Worm (Caenorhabditis elegans) whole organism, early embryonic: ENCODE measurements around the gene T06E6.15.
"Not testable (repeated sequence)": the region's sequence is repeated elsewhere in the genome, so short reads cannot be mapped to it uniquely, and the experiment has no call there.

ENCODE experiments used
- B0310.2 ChIP-seq: sonication (generic microtip); optimal IDR thresholded peaks from 2 replicates; lab custom pipeline; 2016; ENCODE audit warnings: mild to moderate bottlenecking, missing genetic modification characterization, missing compliant biosample characterization
- F13C5.2 ChIP-seq: sonication (generic microtip); optimal IDR thresholded peaks from 2 replicates; lab custom pipeline; 2017; ENCODE audit warnings: mild to moderate bottlenecking, missing genetic modification characterization, inconsistent platforms, missing compliant biosample characterization
- aly-1 ChIP-seq: sonication (generic microtip); optimal IDR thresholded peaks from 2 replicates; lab custom pipeline; 2016; ENCODE audit warnings: missing genetic modification characterization, missing compliant biosample characterization
- ama-1 ChIP-seq: fragments of 150-350 bp; optimal IDR thresholded peaks from 2 replicates; lab custom pipeline; 2014
- ceh-13 ChIP-seq: fragments of 200-800 bp; sonication (Bioruptor generic); optimal IDR thresholded peaks from 2 replicates; lab custom pipeline; 2018; ENCODE audit warnings: mild to moderate bottlenecking, missing genetic modification characterization, missing compliant biosample characterization
- ceh-36 ChIP-seq: sonication (generic microtip); optimal IDR thresholded peaks from 2 replicates; lab custom pipeline; 2016; ENCODE audit warnings: missing genetic modification characterization, inconsistent platforms, missing compliant biosample characterization
- ets-7 ChIP-seq: sonication (generic microtip); optimal IDR thresholded peaks from 2 replicates; lab custom pipeline; 2016; ENCODE audit warnings: missing genotype, missing genetic modification characterization, missing compliant biosample characterization
- flt-1 ChIP-seq: fragments of 200-800 bp; sonication (Bioruptor generic); IDR thresholded peaks from 2 replicates; pipeline ENCODE4 v1.3.6; 2022; ENCODE audit warnings: missing genetic modification characterization, missing compliant biosample characterization
- hmbx-1 ChIP-seq: sonication (generic microtip); optimal IDR thresholded peaks from 2 replicates; lab custom pipeline; 2016; ENCODE audit warnings: mild to moderate bottlenecking, missing genetic modification characterization, missing compliant biosample characterization
- hmg-4 ChIP-seq: fragments of 200-800 bp; sonication (Bioruptor generic); optimal IDR thresholded peaks from 2 replicates; lab custom pipeline; 2018; ENCODE audit warnings: mild to moderate bottlenecking, missing genetic modification characterization, missing compliant biosample characterization
- hnd-1 ChIP-seq: sonication (generic microtip); optimal IDR thresholded peaks from 2 replicates; lab custom pipeline; 2016; ENCODE audit warnings: missing genetic modification characterization, missing compliant biosample characterization
- pes-1 ChIP-seq: fragments of 200-800 bp; sonication (Bioruptor generic); IDR thresholded peaks from 2 replicates; pipeline ENCODE4 v1.3.6; 2022; ENCODE audit warnings: missing genetic modification reagents, missing genetic modification characterization, missing compliant biosample characterization
- scrt-1 ChIP-seq: fragments of 200-800 bp; sonication (Bioruptor generic); IDR thresholded peaks from 2 replicates; pipeline ENCODE4 v1.3.6; 2022; ENCODE audit warnings: missing genetic modification characterization, missing compliant biosample characterization
- sea-1 ChIP-seq: fragments of 200-800 bp; sonication (Bioruptor generic); conservative IDR thresholded peaks from 2 replicates; pipeline ENCODE4 v1.3.6; 2022; ENCODE audit warnings: missing genetic modification characterization, missing compliant biosample characterization
- tbx-11 ChIP-seq: fragments of 200-800 bp; sonication (Bioruptor generic); IDR thresholded peaks from 2 replicates; pipeline ENCODE4 v1.3.6; 2022; ENCODE audit warnings: missing genetic modification characterization, missing compliant biosample characterization
- tbx-37 ChIP-seq: fragments of 200-800 bp; sonication (Bioruptor generic); conservative IDR thresholded peaks from 2 replicates; pipeline ENCODE4 v1.3.6; 2022; ENCODE audit warnings: missing genetic modification reagents, missing genetic modification characterization, missing compliant biosample characterization
- tra-4 ChIP-seq: sonication (generic microtip); optimal IDR thresholded peaks from 2 replicates; lab custom pipeline; 2017; ENCODE audit warnings: missing genetic modification characterization, missing compliant biosample characterization

The T06E6.15 gene

DNA sequence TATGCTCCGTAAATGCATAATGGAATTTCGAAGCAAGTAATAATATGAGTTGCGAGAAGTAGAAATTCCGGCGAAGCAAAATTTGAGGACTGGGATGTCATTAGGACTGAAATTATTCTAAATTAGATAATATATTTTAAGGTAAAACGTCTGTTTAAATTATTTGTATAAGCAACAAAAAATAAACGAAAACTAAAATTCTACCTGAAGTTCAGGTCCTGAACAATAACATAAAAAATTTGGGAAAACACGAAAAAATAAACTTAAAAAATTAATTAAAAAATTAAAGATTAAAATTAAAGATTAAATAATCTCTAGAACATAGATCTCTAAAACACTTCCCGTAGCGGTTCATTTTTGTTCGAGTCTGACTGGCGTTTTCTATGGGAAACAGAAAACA lies 19.8 kb downstream of the T06E6.15 start, which contains the start of gene srh-251:
Gene srh-251 (minus strand): TSS at position 101 of the 400 bp plus-strand sequence.
- no peak for TF ChIP-seq hmg-4
- no peak for TF ChIP-seq ets-7 (tag; lab: Kevin White, UChicago)
- TF ChIP-seq hmbx-1: no peak
- TF ChIP-seq aly-1 (tag; lab: Kevin White, UChicago): no peak
- TF ChIP-seq ceh-13: no peak
- no peak for TF ChIP-seq tbx-11
- TF ChIP-seq ama-1 (lab: Kevin White, UChicago): no peak
- TF ChIP-seq ceh-36 (tag; lab: Kevin White, UChicago): no peak
- no peak for TF ChIP-seq F13C5.2 (tag; lab: Kevin White, UChicago)
- TF ChIP-seq hnd-1 (tag; lab: Kevin White, UChicago): no peak
- TF ChIP-seq scrt-1 (GFP tag; lab: Robert Waterston, UW): no peak
- TF ChIP-seq flt-1 (GFP tag; lab: Robert Waterston, UW): no peak
- no peak for TF ChIP-seq sea-1 (GFP tag; lab: Robert Waterston, UW)
- no peak for TF ChIP-seq pes-1 (GFP tag; lab: Robert Waterston, UW)
- TF ChIP-seq tbx-37 (GFP tag; lab: Robert Waterston, UW): no peak
- TF ChIP-seq B0310.2 (tag; lab: Kevin White, UChicago): no peak
- no peak for TF ChIP-seq tra-4 (tag; lab: Kevin White, UChicago)

- TF ChIP-seq hmg-4 (no peak), hmbx-1 (no peak), tbx-37 (GFP tag; lab: Robert Waterston, UW) (no peak)
Measured at ce11 chrV:15377903-15378302, 21.7 kb downstream of the T06E6.15 start, which contains the start of gene srh-122. Gene srh-122, minus strand, starts transcription at chrV:15378003.

ce11 chrV:15376223-15376622 lies 23.4 kb downstream of the T06E6.15 start, which contains the start of gene srh-52:
Gene srh-52, minus strand, starts transcription at chrV:15376323.
- TF ChIP-seq tra-4 (tag; lab: Kevin White, UChicago) (no peak), F13C5.2 (tag; lab: Kevin White, UChicago) (no peak), ceh-13 (no peak), ets-7 (tag; lab: Kevin White, UChicago) (no peak), sea-1 (GFP tag; lab: Robert Waterston, UW) (no peak), tbx-11 (no peak), hnd-1 (tag; lab: Kevin White, UChicago) (no peak), hmg-4 (no peak), pes-1 (GFP tag; lab: Robert Waterston, UW) (no peak), flt-1 (GFP tag; lab: Robert Waterston, UW) (no peak), B0310.2 (tag; lab: Kevin White, UChicago) (no peak)

- TF ChIP-seq hmg-4 (no peak), tbx-11 (no peak), hnd-1 (tag; lab: Kevin White, UChicago) (no peak), F13C5.2 (tag; lab: Kevin White, UChicago) (no peak), hmbx-1 (no peak), ceh-13 (no peak), flt-1 (GFP tag; lab: Robert Waterston, UW) (no peak), pes-1 (GFP tag; lab: Robert Waterston, UW) (no peak), aly-1 (tag; lab: Kevin White, UChicago) (no peak), tra-4 (tag; lab: Kevin White, UChicago) (no peak)
Measured at ce11 chrV:15369707-15370106, 29.9 kb downstream of the T06E6.15 start, which contains the start of gene nhr-269. Gene nhr-269, minus strand, starts transcription at chrV:15369807.

DNA sequence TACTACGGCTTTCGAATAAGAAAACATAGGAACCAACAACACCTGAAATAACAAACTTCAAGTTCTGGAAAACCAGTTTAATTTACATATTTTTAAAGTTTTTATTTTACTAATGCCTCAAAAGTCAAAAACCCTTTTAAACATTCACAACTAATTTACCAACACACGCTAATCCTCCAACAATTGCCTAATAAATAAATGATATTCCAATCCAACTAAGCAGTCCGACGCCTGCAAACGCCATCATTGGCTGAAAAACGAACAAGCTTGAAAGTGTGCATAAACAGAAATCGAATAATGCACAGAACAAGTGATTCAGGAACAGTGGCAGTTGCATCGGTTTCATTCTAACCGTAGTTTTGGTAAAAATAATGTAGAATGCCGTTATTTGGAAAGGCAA lies 31.8 kb downstream of the T06E6.15 start:
- TF ChIP-seq ceh-36 (tag; lab: Kevin White, UChicago): no peak
- TF ChIP-seq B0310.2 (tag; lab: Kevin White, UChicago): no peak
- TF ChIP-seq scrt-1 (GFP tag; lab: Robert Waterston, UW): no peak

DNA sequence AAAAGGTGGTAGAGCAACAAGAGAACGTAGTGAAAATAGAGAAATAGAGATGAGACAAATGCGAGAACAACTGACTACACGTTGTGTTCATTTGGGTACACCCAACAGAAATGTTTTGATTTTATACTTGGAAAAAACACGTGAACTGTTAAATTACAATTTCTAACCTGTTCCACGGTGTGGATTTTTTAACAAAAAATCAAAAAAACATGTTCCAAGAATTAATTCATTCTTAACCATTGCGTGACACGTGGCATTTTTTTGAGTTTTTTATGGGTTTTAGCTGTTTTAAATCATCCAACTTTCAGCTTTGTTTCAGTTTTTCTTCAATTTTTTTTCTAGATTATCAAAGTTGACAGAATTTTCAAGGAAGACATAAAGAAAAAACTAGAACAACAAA lies 38.2 kb downstream of the T06E6.15 start, which contains the start of gene ech-1.1:
Gene ech-1.1 (minus strand): TSS at position 101 of the 400 bp plus-strand sequence.
- TF ChIP-seq hmbx-1; hnd-1 (tag; lab: Kevin White, UChicago); ets-7 (tag; lab: Kevin White, UChicago): not testable (repeated sequence)

DNA sequence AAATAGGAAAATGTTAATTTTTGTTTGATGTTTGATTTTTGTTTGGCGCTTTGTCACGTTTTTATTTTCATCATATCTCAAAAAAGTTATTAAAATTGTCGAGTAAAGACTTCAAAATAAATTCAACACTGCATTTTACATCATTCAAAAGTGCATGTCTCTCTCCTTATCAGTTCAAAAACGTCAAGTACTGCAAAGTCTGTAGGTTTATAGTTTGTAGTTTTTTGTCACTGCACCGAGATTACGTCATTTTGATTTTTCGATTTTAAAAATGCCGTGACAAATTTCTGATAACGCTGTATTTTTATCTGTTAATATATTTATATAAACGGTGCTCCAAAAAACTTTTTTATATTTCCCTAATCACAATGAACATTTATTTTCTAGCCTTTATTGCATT lies 44.9 kb downstream of the T06E6.15 start, which contains the start of gene C29F3.7:
Gene C29F3.7 (plus strand): TSS at position 254 of the 400 bp plus-strand sequence.
- TF ChIP-seq scrt-1 (GFP tag; lab: Robert Waterston, UW) (no peak), pes-1 (GFP tag; lab: Robert Waterston, UW) (no peak), tbx-37 (GFP tag; lab: Robert Waterston, UW) (no peak), sea-1 (GFP tag; lab: Robert Waterston, UW) (no peak)

DNA sequence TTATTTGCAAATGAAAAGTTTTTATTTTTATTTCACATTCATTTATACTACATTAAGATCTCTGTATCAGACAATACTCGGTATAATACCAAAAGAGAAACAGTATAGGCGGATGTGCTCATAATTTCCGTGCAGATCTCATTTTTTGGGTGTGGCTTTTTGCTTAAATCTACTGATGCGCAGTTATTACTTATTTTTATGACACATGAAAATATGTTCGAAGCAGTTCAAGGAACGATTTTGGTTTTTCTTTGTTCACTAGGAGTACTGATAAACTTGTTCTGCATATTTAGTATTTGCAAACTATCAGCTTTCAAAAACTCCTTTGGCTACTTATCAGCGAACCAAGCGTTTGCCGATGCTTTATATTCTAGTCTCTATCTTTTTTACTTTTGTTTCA lies 47.2 kb downstream of the T06E6.15 start, which contains the start of gene srx-58:
Gene srx-58 (plus strand): TSS at position 301 of the 400 bp plus-strand sequence.
- TF ChIP-seq flt-1 (GFP tag; lab: Robert Waterston, UW) (no peak), hmg-4 (no peak), sea-1 (GFP tag; lab: Robert Waterston, UW) (no peak), scrt-1 (GFP tag; lab: Robert Waterston, UW) (no peak), B0310.2 (tag; lab: Kevin White, UChicago) (no peak), tbx-11 (no peak), F13C5.2 (tag; lab: Kevin White, UChicago) (no peak), aly-1 (tag; lab: Kevin White, UChicago) (no peak), ceh-13 (no peak), tra-4 (tag; lab: Kevin White, UChicago) (no peak), pes-1 (GFP tag; lab: Robert Waterston, UW) (no peak), ets-7 (tag; lab: Kevin White, UChicago) (no peak), ceh-36 (tag; lab: Kevin White, UChicago) (no peak), tbx-37 (GFP tag; lab: Robert Waterston, UW) (no peak), hmbx-1 (no peak), ama-1 (lab: Kevin White, UChicago) (no peak), hnd-1 (tag; lab: Kevin White, UChicago) (no peak)
